Worm (Caenorhabditis elegans) whole organism, L3 larva: Measurements from ENCODE around the gene cutl-9.

Experiments used
- fkh-10 ChIP-seq: sonication (generic microtip); optimal IDR thresholded peaks from 2 replicates; lab custom pipeline; 2017; ENCODE audit warnings: missing biosample characterization, missing genetic modification reagents, missing genetic modification characterization
- mdl-1 ChIP-seq: fragments of 150-350 bp; optimal IDR thresholded peaks from 2 replicates; lab custom pipeline; 2014; ENCODE audit warnings: missing biosample characterization, missing genetic modification characterization
- nhr-76 ChIP-seq: fragments of 150-350 bp; sonication (generic microtip); optimal IDR thresholded peaks from 5 replicates; lab custom pipeline; 2014; ENCODE audit warnings: missing biosample characterization, missing genetic modification characterization
- sea-2 ChIP-seq: fragments of 150-350 bp; sonication (generic microtip); optimal IDR thresholded peaks from 4 replicates; lab custom pipeline; 2014; ENCODE audit warnings: missing biosample characterization, missing genetic modification reagents, missing genetic modification characterization

The cutl-9 gene

DNA sequence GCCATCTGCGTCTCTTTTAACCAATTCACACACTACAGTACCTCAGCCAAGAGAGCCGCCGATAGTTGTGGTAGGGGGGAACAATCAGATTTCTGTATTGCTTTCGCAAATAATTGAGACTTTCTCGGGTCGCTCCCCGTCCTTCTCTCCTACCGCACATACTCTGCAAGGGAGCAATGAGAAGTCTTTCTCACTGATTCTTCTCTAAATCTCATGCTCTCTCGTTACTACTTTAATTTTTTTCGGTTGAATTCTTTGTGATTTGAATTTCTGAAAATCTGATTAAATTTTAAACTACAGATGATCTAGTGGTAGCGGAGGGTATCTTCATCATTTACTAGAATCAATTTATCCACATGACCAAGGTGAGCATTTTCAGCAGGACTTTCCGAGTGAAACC is 53.2 kb downstream of the cutl-9 start, which contains the start of gene ptb-1:
Gene ptb-1, plus strand, starts transcription at position 301 of the 400 bp plus-strand sequence.
- TF ChIP-seq fkh-10 (GFP tag; lab: Kevin White, UChicago) (no peak), nhr-76 (no peak), mdl-1 (tag; lab: Kevin White, UChicago) (no peak), sea-2 (GFP tag; lab: Kevin White, UChicago) (no peak)
- TF ChIP-seq, all 47 proteins: peak for 0
